Fruit fly (Drosophila melanogaster) whole organism, embryonic: ENCODE results near the gene PK1-R.

Source experiments
- ATbp ChIP-seq: fragments of 200-800 bp; sonication (Bioruptor generic); optimal IDR thresholded peaks from 2 replicates; lab custom pipeline; 2017; ENCODE audit warnings: missing biosample characterization, mild to moderate bottlenecking, missing genetic modification characterization, missing genetic modification reagents
- Asciz ChIP-seq: fragments of 200-800 bp; sonication (Bioruptor generic); optimal IDR thresholded peaks from 2 replicates; lab custom pipeline; 2017; ENCODE audit warnings: missing biosample characterization, mild to moderate bottlenecking, missing genetic modification characterization, missing genetic modification reagents
- BEAF-32 ChIP-seq: fragments of 200-800 bp; sonication (Bioruptor generic); optimal IDR thresholded peaks from 3 replicates; lab custom pipeline; 2017; ENCODE audit warnings: missing biosample characterization, missing genetic modification characterization, mild to moderate bottlenecking, moderate library complexity, missing genetic modification reagents
- CG11247 ChIP-seq: fragments of 200-800 bp; sonication (Bioruptor generic); IDR thresholded peaks from 2 replicates; pipeline ENCODE4 v1.3.6; 2022; ENCODE audit warnings: missing biosample characterization, missing genetic modification characterization
- CG12071 ChIP-seq: fragments of 200-800 bp; sonication (Bioruptor generic); optimal IDR thresholded peaks from 3 replicates; lab custom pipeline; 2018; ENCODE audit warnings: missing biosample characterization, mild to moderate bottlenecking, missing genetic modification characterization
- CG17328 ChIP-seq: fragments of 200-800 bp; sonication (Bioruptor generic); IDR thresholded peaks from 2 replicates; pipeline ENCODE4 v1.3.6; 2022; ENCODE audit warnings: missing biosample characterization, missing genetic modification characterization
- CG17802 ChIP-seq: fragments of 200-800 bp; sonication (Bioruptor generic); optimal IDR thresholded peaks from 2 replicates; lab custom pipeline; 2018; ENCODE audit warnings: missing biosample characterization, mild to moderate bottlenecking, missing genetic modification characterization, moderate library complexity
- CG4707 ChIP-seq: fragments of 200-800 bp; sonication (Bioruptor generic); optimal IDR thresholded peaks from 2 replicates; lab custom pipeline; 2018; ENCODE audit warnings: missing biosample characterization, mild to moderate bottlenecking, missing genetic modification characterization, moderate library complexity
- CG6813 ChIP-seq: fragments of 200-800 bp; sonication (Bioruptor generic); optimal IDR thresholded peaks from 2 replicates; lab custom pipeline; 2017; ENCODE audit warnings: missing biosample characterization, missing genetic modification characterization, mild to moderate bottlenecking, moderate library complexity, missing genetic modification reagents
- HLHmδ ChIP-seq: fragments of 200-800 bp; sonication (Bioruptor generic); optimal IDR thresholded peaks from 2 replicates; lab custom pipeline; 2018; ENCODE audit warnings: missing biosample characterization, mild to moderate bottlenecking, missing genetic modification characterization, moderate library complexity
- Hr78 ChIP-seq, 2 experiments: fragments of 200-800 bp in 1 of 2; fragments of >200 bp in 1 of 2; sonication (Bioruptor generic) in 1 of 2; optimal IDR thresholded peaks; 2 replicates each; lab custom pipeline; 2017 to 2019; ENCODE audit warnings: missing biosample characterization in 2 of 2, missing genetic modification characterization in 2 of 2, mild to moderate bottlenecking in 1 of 2, moderate library complexity in 1 of 2
- Lhr ChIP-seq: fragments of 200-800 bp; sonication (Bioruptor generic); optimal IDR thresholded peaks from 3 replicates; lab custom pipeline; 2017; ENCODE audit warnings: mild to moderate bottlenecking, missing biosample characterization, missing genetic modification reagents, missing genetic modification characterization
- Med ChIP-seq: fragments of 200-800 bp; sonication (Bioruptor generic); peaks from one replicate; lab custom pipeline; 2016; ENCODE audit warnings: missing biosample characterization, missing genetic modification characterization, mild to moderate bottlenecking, inconsistent platforms, moderate library complexity
- Sox102F ChIP-seq: fragments of 200-800 bp; sonication (Bioruptor generic); optimal IDR thresholded peaks from 2 replicates; lab custom pipeline; 2018; ENCODE audit warnings: missing biosample characterization, mild to moderate bottlenecking, missing genetic modification characterization, moderate library complexity
- Trl ChIP-seq, 3 experiments: fragments of >200 bp in 2 of 3; fragments of 200-800 bp in 1 of 3; sonication (Bioruptor generic) in 1 of 3; optimal IDR thresholded peaks; 2 replicates in 1 of 3; 3 replicates in 2 of 3; lab custom pipeline; 2016 to 2017; ENCODE audit warnings: missing biosample characterization in 1 of 3, missing genetic modification characterization in 1 of 3
- Xbp1 ChIP-seq: fragments of 200-800 bp; sonication (Bioruptor generic); optimal IDR thresholded peaks from 3 replicates; lab custom pipeline; 2016; ENCODE audit warnings: missing biosample characterization, mild to moderate bottlenecking, missing genetic modification characterization
- bab2 ChIP-seq: fragments of 200-800 bp; sonication (Bioruptor generic); optimal IDR thresholded peaks from 2 replicates; lab custom pipeline; 2016; ENCODE audit warnings: missing biosample characterization, missing genetic modification characterization
- bcd ChIP-seq: fragments of 200-800 bp; sonication (Bioruptor generic); optimal IDR thresholded peaks from 2 replicates; lab custom pipeline; 2017; ENCODE audit warnings: missing biosample characterization, mild to moderate bottlenecking, missing genetic modification characterization
- bsh ChIP-seq, 2 experiments: fragments of 200-800 bp; sonication (Bioruptor generic); optimal IDR thresholded peaks; 2 replicates each; lab custom pipeline; 2017 to 2018; ENCODE audit warnings: mild to moderate bottlenecking in 2 of 2, missing biosample characterization in 2 of 2, missing genetic modification characterization in 2 of 2, moderate library complexity in 1 of 2
- cad ChIP-seq: fragments of >200 bp; optimal IDR thresholded peaks from 2 replicates; lab custom pipeline; 2017; ENCODE audit warnings: missing biosample characterization, missing genetic modification characterization
- dmrt99B ChIP-seq: fragments of 200-800 bp; sonication (Bioruptor generic); optimal IDR thresholded peaks from 2 replicates; lab custom pipeline; 2018; ENCODE audit warnings: missing biosample characterization, mild to moderate bottlenecking, missing genetic modification characterization, moderate library complexity
- gro ChIP-seq: fragments of 200-800 bp; sonication (Bioruptor generic); optimal IDR thresholded peaks from 2 replicates; lab custom pipeline; 2016; ENCODE audit warnings: missing biosample characterization, missing genetic modification characterization
- hkb ChIP-seq, 2 experiments: fragments of 200-800 bp in 1 of 2; fragments of >200 bp in 1 of 2; sonication (Bioruptor generic) in 1 of 2; IDR thresholded peaks in 1 of 2; optimal IDR thresholded peaks in 1 of 2; 2 replicates each; pipeline versions ENCODE4 v1.3.6 to Lab custom; 2017 to 2022; ENCODE audit warnings: missing biosample characterization in 1 of 2, missing genetic modification characterization in 1 of 2
- lab ChIP-seq: fragments of 200-800 bp; sonication (Bioruptor generic); optimal IDR thresholded peaks from 3 replicates; lab custom pipeline; 2017; ENCODE audit warnings: missing biosample characterization, missing genetic modification characterization, mild to moderate bottlenecking, moderate library complexity, missing genetic modification reagents
- nerfin-1 ChIP-seq: fragments of 200-800 bp; sonication (Bioruptor generic); optimal IDR thresholded peaks from 3 replicates; lab custom pipeline; 2019; ENCODE audit warnings: missing biosample characterization, mild to moderate bottlenecking, missing genetic modification characterization, moderate library complexity
- pfk ChIP-seq: fragments of 200-800 bp; sonication (Bioruptor generic); optimal IDR thresholded peaks from 2 replicates; lab custom pipeline; 2018; ENCODE audit warnings: missing biosample characterization, mild to moderate bottlenecking, missing genetic modification characterization, moderate library complexity
- prd ChIP-seq, 3 experiments: fragments of >200 bp in 2 of 3; fragments of 200-800 bp in 1 of 3; sonication (Bioruptor generic) in 1 of 3; optimal IDR thresholded peaks in 2 of 3; IDR thresholded peaks in 1 of 3; 2 replicates in 2 of 3; 3 replicates in 1 of 3; pipeline versions ENCODE4 v1.3.6 to Lab custom; 2017 to 2022; ENCODE audit warnings: missing biosample characterization in 1 of 3, missing genetic modification characterization in 1 of 3
- sens ChIP-seq: fragments of 200-800 bp; sonication (Bioruptor generic); peaks from one replicate; lab custom pipeline; 2016; ENCODE audit warnings: missing biosample characterization, missing genetic modification characterization
- sr ChIP-seq: fragments of 200-800 bp; sonication (Bioruptor generic); IDR thresholded peaks from 3 replicates; pipeline ENCODE4 v1.3.6; 2022; ENCODE audit warnings: missing biosample characterization, missing genetic modification characterization
- stwl ChIP-seq: fragments of 200-800 bp; sonication (Bioruptor generic); optimal IDR thresholded peaks from 3 replicates; lab custom pipeline; 2018; ENCODE audit warnings: missing biosample characterization, mild to moderate bottlenecking, missing genetic modification characterization, moderate library complexity
- tap ChIP-seq: fragments of 200-800 bp; optimal IDR thresholded peaks from 3 replicates; lab custom pipeline; 2019; ENCODE audit warnings: missing biosample characterization, mild to moderate bottlenecking, missing genetic modification characterization, moderate library complexity
- tup ChIP-seq: fragments of 200-800 bp; sonication (Bioruptor generic); optimal IDR thresholded peaks from 2 replicates; lab custom pipeline; 2016; ENCODE audit warnings: missing biosample characterization, mild to moderate bottlenecking, missing genetic modification characterization, moderate library complexity
- wek ChIP-seq: fragments of 200-800 bp; sonication (Bioruptor generic); optimal IDR thresholded peaks from 3 replicates; lab custom pipeline; 2018; ENCODE audit warnings: missing biosample characterization, mild to moderate bottlenecking, missing genetic modification characterization, moderate library complexity

The PK1-R gene

DNA sequence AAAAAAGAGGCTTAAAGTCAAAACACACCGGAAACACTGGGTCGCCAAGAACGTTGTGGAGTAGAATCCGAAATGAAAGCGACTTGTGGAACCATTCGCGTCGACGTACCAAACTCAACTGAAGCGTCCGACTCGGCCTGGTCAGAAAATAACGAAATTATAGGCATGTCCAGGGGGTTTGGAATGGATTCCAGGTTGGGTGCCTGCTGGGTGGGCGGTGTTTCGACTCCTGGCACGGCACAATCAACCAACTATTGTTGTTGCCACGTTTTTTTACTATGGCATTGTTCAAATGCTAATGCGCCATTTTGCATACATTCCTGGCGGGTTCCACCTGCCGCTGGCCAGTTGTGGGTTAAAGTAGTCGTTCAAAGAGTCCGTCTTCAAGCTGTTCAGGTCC lies 15.4 kb upstream of the PK1-R start, which contains the start of gene Kif19A:
Gene Kif19A, minus strand, starts transcription at position 101 of the 400 bp plus-strand sequence.
- TF ChIP-seq Med (GFP tag; lab: Kevin White, UChicago) = peak; percentile 19
- no peak for TF ChIP-seq bcd (GFP tag; lab: Kevin White, UChicago)
- TF ChIP-seq, all 482 proteins: peak for 1

DNA sequence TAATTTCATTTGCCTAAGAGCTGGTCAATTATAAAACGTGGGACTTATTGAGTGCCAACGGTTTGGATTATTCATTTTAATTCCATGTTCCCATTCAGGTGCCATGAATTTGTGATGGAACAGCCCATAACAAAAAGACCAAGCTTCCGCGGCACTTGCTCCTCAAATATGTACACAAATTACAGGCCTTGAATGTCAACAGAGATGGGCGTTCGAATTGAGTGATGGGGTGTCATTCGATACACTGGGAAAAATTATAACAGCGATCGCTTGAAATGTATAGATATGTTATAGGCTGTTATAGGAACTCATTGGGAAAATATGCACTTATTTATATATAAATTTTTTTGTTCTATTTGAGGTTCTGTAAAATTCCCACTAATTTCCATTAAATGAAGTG lies 13.2 kb upstream of the PK1-R start:
- TF ChIP-seq sens (GFP tag; lab: Kevin White, UChicago) (peak; percentile 80), CG11247 (no peak), Hr78 (GFP tag; optimal IDR thresholded peaks at IDR 0.05; lab: Kevin White, UChicago) (peak in 1 of 2 experiments; percentile 18), CG6813 (GFP tag; lab: Kevin White, UChicago) (peak; percentile 22), dmrt99B (peak; percentile 21), CG12071 (GFP tag; lab: Kevin White, UChicago) (no peak), CG17328 (no peak), HLHmδ (no peak), sr (no peak), Asciz (GFP tag; lab: Kevin White, UChicago) (peak; percentile 42), lab (GFP tag; lab: Kevin White, UChicago) (peak; percentile 24), Med (GFP tag; lab: Kevin White, UChicago) (peak; percentile 57), ATbp (GFP tag; lab: Kevin White, UChicago) (peak; percentile 44), pfk (no peak), wek (no peak), tup (no peak), bsh (GFP tag; optimal IDR thresholded peaks at IDR 0.05; lab: Kevin White, UChicago) (peak in 1 of 2 experiments; percentile 3), Xbp1 (no peak), CG4707 (peak; percentile 2), tap (tag; lab: Kevin White, UChicago) (peak; percentile 36), bab2 (GFP tag; lab: Kevin White, UChicago) (peak; percentile 10), hkb (optimal IDR thresholded peaks at IDR 0.05; lab: Kevin White, UChicago) (no peak), hkb (GFP tag; IDR thresholded peaks at IDR 0.05; lab: Robert Waterston, UW) (0 out of 2 replicates have a peak, but pooled peaks have one; percentile 18), Sox102F (GFP tag; lab: Kevin White, UChicago) (peak; percentile 24)

DNA sequence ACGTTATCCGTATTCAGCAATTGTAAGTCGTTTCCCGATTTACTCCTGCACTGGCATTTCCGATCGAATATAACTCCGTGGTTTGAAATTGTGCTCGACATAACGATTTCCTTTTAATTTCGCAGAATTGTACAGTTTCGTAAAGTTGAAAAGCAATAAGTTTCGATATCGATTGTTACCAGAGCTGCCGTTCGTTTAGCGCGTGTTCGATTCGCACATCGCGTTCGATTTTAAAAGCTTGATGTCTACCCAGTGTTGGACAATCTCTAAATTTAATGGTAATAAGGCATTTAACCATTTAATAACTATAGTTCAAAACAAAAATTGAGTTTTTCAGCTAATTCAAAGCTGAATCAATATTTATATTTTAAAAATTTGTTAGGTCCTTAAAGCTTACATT lies 9.1 kb upstream of the PK1-R start, which contains the start of gene CG14357:
Gene CG14357, minus strand, starts transcription at position 101 of the 400 bp plus-strand sequence.
- TF ChIP-seq tup (no peak), CG17802 (tag; lab: Kevin White, UChicago) (no peak), Trl (optimal IDR thresholded peaks at IDR 0.05; lab: Kevin White, UChicago) (no peak), Trl (GFP tag; optimal IDR thresholded peaks at IDR 0.05; lab: Kevin White, UChicago) (no peak), stwl (tag; lab: Kevin White, UChicago) (peak; percentile 17)

DNA sequence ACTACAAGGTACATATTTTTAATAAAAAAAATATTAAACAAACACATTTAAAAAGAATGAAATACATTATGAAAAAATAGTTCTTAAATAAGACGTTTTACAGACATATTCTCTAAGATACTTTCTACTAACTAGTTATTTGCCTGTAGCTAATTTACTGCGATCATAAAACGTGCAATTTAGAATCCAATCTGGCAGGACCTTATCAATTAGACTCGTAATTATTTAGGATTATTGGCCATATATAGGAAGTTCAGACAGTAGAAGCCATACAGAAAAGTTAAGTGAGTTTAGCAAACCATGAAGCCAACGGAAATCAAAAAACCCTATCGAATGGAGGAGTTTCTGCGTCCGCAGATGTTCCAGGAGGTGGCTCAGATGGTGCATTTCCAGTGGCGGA lies 6.2 kb upstream of the PK1-R start, which contains the start of gene Or88a:
Gene Or88a, plus strand, starts transcription at position 301 of the 400 bp plus-strand sequence.
- TF ChIP-seq BEAF-32 (GFP tag; lab: Kevin White, UChicago) (no peak), prd (optimal IDR thresholded peaks at IDR 0.05; lab: Kevin White, UChicago) (no peak), prd (GFP tag; IDR thresholded peaks at IDR 0.05; lab: Robert Waterston, UW) (no peak), gro (GFP tag; lab: Kevin White, UChicago) (no peak), cad (GFP tag; lab: Kevin White, UChicago) (no peak), Lhr (GFP tag; lab: Kevin White, UChicago) (no peak), nerfin-1 (tag; lab: Kevin White, UChicago) (no peak)
